Worm (Caenorhabditis elegans) whole organism, L2 larva: ENCODE results near the gene pho-8.
A peak's percentile ranks its signal among the peaks of the same experiment; 100 is the strongest.

ENCODE experiments used
- C34F6.9 ChIP-seq: fragments of 150-350 bp; optimal IDR thresholded peaks from 2 replicates; lab custom pipeline; 2014; ENCODE audit warnings: missing biosample characterization, missing genetic modification characterization
- F13H6.1 ChIP-seq: sonication (generic microtip); optimal IDR thresholded peaks from 2 replicates; lab custom pipeline; 2016; ENCODE audit warnings: missing genetic modification characterization, missing compliant biosample characterization
- R02D3.7 ChIP-seq: fragments of 150-350 bp; optimal IDR thresholded peaks from 2 replicates; lab custom pipeline; 2014; ENCODE audit warnings: missing biosample characterization, missing genetic modification characterization
- ZK546.5 ChIP-seq: sonication (generic microtip); optimal IDR thresholded peaks from 2 replicates; lab custom pipeline; 2017; ENCODE audit warnings: missing biosample characterization, missing genetic modification characterization
- alr-1 ChIP-seq: fragments of 150-350 bp; optimal IDR thresholded peaks from 2 replicates; lab custom pipeline; 2014; ENCODE audit warnings: missing biosample characterization, missing genetic modification characterization
- ama-1 ChIP-seq: fragments of 150-350 bp; optimal IDR thresholded peaks from 2 replicates; lab custom pipeline; 2018; ENCODE audit warnings: inconsistent platforms
- blmp-1 ChIP-seq: sonication (generic microtip); optimal IDR thresholded peaks from 2 replicates; lab custom pipeline; 2017; ENCODE audit warnings: missing genetic modification characterization, mild to moderate bottlenecking, missing compliant biosample characterization, antibody characterized with exemption, moderate library complexity; ENCODE audit not compliant: insufficient read depth
- ceh-16 ChIP-seq: fragments of 150-350 bp; optimal IDR thresholded peaks from 2 replicates; lab custom pipeline; 2014; ENCODE audit warnings: missing biosample characterization, missing genetic modification characterization
- ceh-82 ChIP-seq: fragments of 150-350 bp; optimal IDR thresholded peaks from 2 replicates; lab custom pipeline; 2014; ENCODE audit warnings: missing biosample characterization, missing genetic modification characterization
- crh-2 ChIP-seq: sonication (generic microtip); optimal IDR thresholded peaks from 2 replicates; lab custom pipeline; 2017; ENCODE audit warnings: missing biosample characterization, missing genetic modification characterization
- dmd-4 ChIP-seq: sonication (generic microtip); optimal IDR thresholded peaks from 2 replicates; lab custom pipeline; 2017; ENCODE audit warnings: missing biosample characterization, missing genetic modification characterization
- egl-27 ChIP-seq: sonication (generic microtip); optimal IDR thresholded peaks from 3 replicates; lab custom pipeline; 2017; ENCODE audit warnings: missing biosample characterization, missing genetic modification reagents, missing genetic modification characterization
- elt-1 ChIP-seq: fragments of 150-350 bp; optimal IDR thresholded peaks from 2 replicates; lab custom pipeline; 2014; ENCODE audit warnings: missing biosample characterization, missing genetic modification characterization
- elt-3 ChIP-seq: sonication (generic microtip); optimal IDR thresholded peaks from 2 replicates; lab custom pipeline; 2017; ENCODE audit warnings: missing biosample characterization, missing genetic modification characterization
- fos-1 ChIP-seq: fragments of 150-350 bp; optimal IDR thresholded peaks from 2 replicates; lab custom pipeline; 2014; ENCODE audit warnings: missing biosample characterization, missing genetic modification characterization
- gmeb-1 ChIP-seq: fragments of 150-350 bp; optimal IDR thresholded peaks from 2 replicates; lab custom pipeline; 2014; ENCODE audit warnings: missing biosample characterization, missing genetic modification characterization
- lin-11 ChIP-seq: fragments of 150-350 bp; sonication (generic microtip); optimal IDR thresholded peaks from 2 replicates; lab custom pipeline; 2014; ENCODE audit warnings: missing biosample characterization, missing genetic modification characterization, inconsistent platforms, mixed read lengths
- lin-13 ChIP-seq: fragments of 150-350 bp; optimal IDR thresholded peaks from 2 replicates; lab custom pipeline; 2014; ENCODE audit warnings: missing biosample characterization, missing genetic modification reagents, missing genetic modification characterization
- lin-39 ChIP-seq: fragments of 150-350 bp; optimal IDR thresholded peaks from 2 replicates; lab custom pipeline; 2014; ENCODE audit warnings: missing biosample characterization, missing genetic modification reagents, missing genetic modification characterization
- lsy-2 ChIP-seq, 2 experiments: fragments of 150-350 bp in 1 of 2; sonication (generic microtip) in 1 of 2; optimal IDR thresholded peaks; 2 replicates each; lab custom pipeline; 2014 to 2017; ENCODE audit warnings: missing biosample characterization in 2 of 2, missing genetic modification characterization in 2 of 2
- mab-5 ChIP-seq: fragments of 150-350 bp; optimal IDR thresholded peaks from 2 replicates; lab custom pipeline; 2014; ENCODE audit warnings: missing biosample characterization, missing genetic modification characterization
- nhr-10 ChIP-seq: sonication (generic microtip); optimal IDR thresholded peaks from 2 replicates; lab custom pipeline; 2017; ENCODE audit warnings: missing biosample characterization, missing genetic modification characterization
- nhr-11 ChIP-seq: fragments of 150-350 bp; optimal IDR thresholded peaks from 2 replicates; lab custom pipeline; 2014; ENCODE audit warnings: missing biosample characterization, missing genetic modification characterization
- nhr-12 ChIP-seq: fragments of 150-350 bp; optimal IDR thresholded peaks from 2 replicates; lab custom pipeline; 2014; ENCODE audit warnings: missing biosample characterization, missing genetic modification characterization
- nhr-129 ChIP-seq: fragments of 150-350 bp; optimal IDR thresholded peaks from 2 replicates; lab custom pipeline; 2014; ENCODE audit warnings: missing biosample characterization, missing genetic modification characterization
- nhr-23 ChIP-seq: fragments of 150-350 bp; optimal IDR thresholded peaks from 2 replicates; lab custom pipeline; 2014; ENCODE audit warnings: missing biosample characterization, missing genetic modification reagents, missing genetic modification characterization
- nhr-237 ChIP-seq: fragments of 150-350 bp; optimal IDR thresholded peaks from 2 replicates; lab custom pipeline; 2014; ENCODE audit warnings: missing biosample characterization, missing genetic modification characterization
- nhr-25 ChIP-seq: fragments of 150-350 bp; sonication (generic microtip); optimal IDR thresholded peaks from 3 replicates; lab custom pipeline; 2014; ENCODE audit warnings: missing biosample characterization, missing genetic modification characterization
- peb-1 ChIP-seq: fragments of 150-350 bp; optimal IDR thresholded peaks from 2 replicates; lab custom pipeline; 2014; ENCODE audit warnings: missing biosample characterization, missing genetic modification characterization
- sem-4 ChIP-seq: fragments of 150-350 bp; optimal IDR thresholded peaks from 2 replicates; lab custom pipeline; 2014; ENCODE audit warnings: missing biosample characterization, missing genetic modification reagents, missing genetic modification characterization
- sma-3 ChIP-seq: sonication (generic microtip); optimal IDR thresholded peaks from 2 replicates; lab custom pipeline; 2016; ENCODE audit warnings: missing genetic modification reagents, missing genetic modification characterization, missing compliant biosample characterization
- sma-9 ChIP-seq, 2 experiments: fragments of 150-350 bp in 1 of 2; sonication (generic microtip) in 1 of 2; optimal IDR thresholded peaks; 2 replicates each; lab custom pipeline; 2014 to 2016; ENCODE audit warnings: missing genetic modification characterization in 2 of 2, mild to moderate bottlenecking in 1 of 2, missing biosample characterization in 1 of 2, missing compliant biosample characterization in 1 of 2, missing genetic modification reagents in 1 of 2, moderate library complexity in 1 of 2
- snpc-4 ChIP-seq: fragments of 150-350 bp; optimal IDR thresholded peaks from 2 replicates; lab custom pipeline; 2014; ENCODE audit warnings: missing biosample characterization, missing genetic modification characterization
- unc-55 ChIP-seq: fragments of 150-350 bp; sonication (generic microtip); optimal IDR thresholded peaks from 3 replicates; lab custom pipeline; 2014; ENCODE audit warnings: missing biosample characterization, missing genetic modification reagents, missing genetic modification characterization
- unc-62 ChIP-seq: fragments of 150-350 bp; optimal IDR thresholded peaks from 2 replicates; lab custom pipeline; 2014; ENCODE audit warnings: missing biosample characterization, missing genetic modification reagents, missing genetic modification characterization
- zag-1 ChIP-seq: fragments of 150-350 bp; optimal IDR thresholded peaks from 2 replicates; lab custom pipeline; 2014; ENCODE audit warnings: missing biosample characterization, missing genetic modification characterization
- ztf-1 ChIP-seq: fragments of 200-800 bp; sonication (Bioruptor generic); conservative IDR thresholded peaks from 2 replicates; pipeline ENCODE4 v1.3.6; 2022; ENCODE audit warnings: missing genetic modification characterization, missing compliant biosample characterization
- ztf-11 ChIP-seq: sonication (generic microtip); optimal IDR thresholded peaks from 2 replicates; lab custom pipeline; 2017; ENCODE audit warnings: missing biosample characterization, missing genetic modification characterization
- ztf-4 ChIP-seq: fragments of 150-350 bp; optimal IDR thresholded peaks from 2 replicates; lab custom pipeline; 2014; ENCODE audit warnings: missing biosample characterization, missing genetic modification characterization

pho-8 gene

ce11 chrV:11844828-11845227 is 11.4 kb downstream of the pho-8 start:
- TF ChIP-seq ceh-16 (tag; lab: Kevin White, UChicago) (no peak), nhr-23 (tag; lab: Kevin White, UChicago) (no peak), F13H6.1 (tag; lab: Kevin White, UChicago) (peak; percentile 52), nhr-237 (no peak), lin-11 (tag; lab: Kevin White, UChicago) (no peak), egl-27 (no peak), ama-1 (no peak), ztf-11 (tag; lab: Kevin White, UChicago) (no peak), sma-9 (GFP tag; optimal IDR thresholded peaks at IDR 0.05; lab: Kevin White, UChicago) (peak; percentile 21), sma-9 (tag; optimal IDR thresholded peaks at IDR 0.05; lab: Kevin White, UChicago) (no peak), ztf-4 (no peak), snpc-4 (tag; lab: Kevin White, UChicago) (peak; percentile 19), unc-55 (GFP tag; lab: Kevin White, UChicago) (no peak), sem-4 (tag; lab: Kevin White, UChicago) (peak; percentile 49), lsy-2 (tag; optimal IDR thresholded peaks at IDR 0.05; lab: Kevin White, UChicago) (peak in 1 of 2 experiments; percentile 38), sma-3 (GFP tag; lab: Kevin White, UChicago) (peak; percentile 3), nhr-129 (peak; percentile 40), C34F6.9 (peak; percentile 55), fos-1 (tag; lab: Kevin White, UChicago) (peak; percentile 96), nhr-12 (tag; lab: Kevin White, UChicago) (no peak)

- no peak for TF ChIP-seq mab-5 (tag; lab: Kevin White, UChicago)
- no peak for TF ChIP-seq ama-1
- TF ChIP-seq dmd-4 (tag; lab: Kevin White, UChicago), result no peak
- no peak for TF ChIP-seq nhr-11
- TF ChIP-seq peb-1 (tag; lab: Kevin White, UChicago), result no peak
- TF ChIP-seq ztf-1, result no peak
- TF ChIP-seq zag-1 (tag; lab: Kevin White, UChicago), result no peak
- TF ChIP-seq R02D3.7 (tag; lab: Kevin White, UChicago), result no peak
- TF ChIP-seq sma-9 (GFP tag; optimal IDR thresholded peaks at IDR 0.05; lab: Kevin White, UChicago), result no peak
- TF ChIP-seq sma-9 (tag; optimal IDR thresholded peaks at IDR 0.05; lab: Kevin White, UChicago), result no peak
- TF ChIP-seq C34F6.9, result no peak
- no peak for TF ChIP-seq gmeb-1 (tag; lab: Kevin White, UChicago)
- TF ChIP-seq fos-1 (tag; lab: Kevin White, UChicago), result no peak
Measured at ce11 chrV:11845492-11845891, 12.1 kb downstream of the pho-8 start, which contains the start of gene hmp-1. TSS of gene hmp-1 (plus strand) at chrV:11845871.

ce11 chrV:11846969-11847368 is 13.6 kb downstream of the pho-8 start:
- TF ChIP-seq alr-1 (tag; lab: Kevin White, UChicago), result no peak
- TF ChIP-seq ztf-4, result no peak
- TF ChIP-seq nhr-23 (tag; lab: Kevin White, UChicago), result no peak
- no peak for TF ChIP-seq nhr-25 (tag; lab: Kevin White, UChicago)
- TF ChIP-seq crh-2, result no peak
- no peak for TF ChIP-seq egl-27
- TF ChIP-seq elt-3, result no peak
- TF ChIP-seq ZK546.5, result no peak
- no peak for TF ChIP-seq sem-4 (tag; lab: Kevin White, UChicago)
- TF ChIP-seq unc-55 (GFP tag; lab: Kevin White, UChicago), result no peak
- TF ChIP-seq C34F6.9, result no peak
- TF ChIP-seq ceh-82, result no peak
- no peak for TF ChIP-seq elt-1
- TF ChIP-seq R02D3.7 (tag; lab: Kevin White, UChicago), result no peak
- no peak for TF ChIP-seq unc-62 (GFP tag; lab: Kevin White, UChicago)
- no peak for TF ChIP-seq nhr-10 (tag; lab: Kevin White, UChicago)
- no peak for TF ChIP-seq nhr-12 (tag; lab: Kevin White, UChicago)
- no peak for TF ChIP-seq fos-1 (tag; lab: Kevin White, UChicago)
- no peak for TF ChIP-seq blmp-1 (tag; lab: Kevin White, UChicago)
- no peak for TF ChIP-seq lin-13 (GFP tag; lab: Kevin White, UChicago)

- no peak for TF ChIP-seq lin-39 (tag; lab: Kevin White, UChicago)
- TF ChIP-seq fos-1 (tag; lab: Kevin White, UChicago), result peak; percentile 57
- peak; percentile 8 for TF ChIP-seq crh-2
- TF ChIP-seq sma-9 (GFP tag; optimal IDR thresholded peaks at IDR 0.05; lab: Kevin White, UChicago), result peak; percentile 49
- TF ChIP-seq sma-9 (tag; optimal IDR thresholded peaks at IDR 0.05; lab: Kevin White, UChicago), result no peak
- TF ChIP-seq, all 48 proteins: peak for 3
Measured at ce11 chrV:11849408-11849807, 16.0 kb downstream of the pho-8 start.
